Worm (Caenorhabditis elegans) whole organism, L4/young adult: ENCODE results near the gene C49F5.8.

Experiments
- W03F9.2 ChIP-seq: fragments of 150-350 bp; optimal IDR thresholded peaks from 2 replicates; lab custom pipeline; 2014; ENCODE audit warnings: missing biosample characterization, missing genetic modification characterization
- dao-5 ChIP-seq: sonication (generic microtip); optimal IDR thresholded peaks from 2 replicates; lab custom pipeline; 2016; ENCODE audit warnings: missing genotype, missing genetic modification characterization, moderate library complexity, missing compliant biosample characterization
- him-1 ChIP-seq: sonication (generic microtip); optimal IDR thresholded peaks from 2 replicates; lab custom pipeline; 2016; ENCODE audit warnings: missing genotype, missing genetic modification reagents, missing genetic modification characterization, missing compliant biosample characterization

Gene C49F5.8

DNA sequence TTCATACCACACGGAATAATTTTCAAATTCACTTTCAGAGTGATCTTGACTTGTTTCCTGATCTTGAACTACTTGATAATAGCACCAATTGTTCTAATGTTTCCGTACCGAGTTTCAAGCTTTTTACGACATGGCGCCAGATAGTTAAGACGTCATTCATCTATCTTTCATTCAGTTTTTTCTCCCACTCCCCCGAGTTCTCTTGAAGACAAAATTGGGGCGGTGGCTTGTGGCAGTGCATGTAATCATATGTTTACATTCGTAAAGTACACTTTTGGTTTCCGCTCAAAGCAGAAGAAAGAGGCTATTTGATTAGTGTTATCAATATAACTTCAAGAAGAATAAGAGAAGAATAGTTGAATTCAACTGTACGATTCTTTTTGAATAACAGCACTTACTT is 39.6 kb downstream of the C49F5.8 start:
- TF ChIP-seq dao-5 (tag; lab: Kevin White, UChicago) (no peak), W03F9.2 (tag; lab: Kevin White, UChicago) (no peak), him-1 (no peak)

DNA sequence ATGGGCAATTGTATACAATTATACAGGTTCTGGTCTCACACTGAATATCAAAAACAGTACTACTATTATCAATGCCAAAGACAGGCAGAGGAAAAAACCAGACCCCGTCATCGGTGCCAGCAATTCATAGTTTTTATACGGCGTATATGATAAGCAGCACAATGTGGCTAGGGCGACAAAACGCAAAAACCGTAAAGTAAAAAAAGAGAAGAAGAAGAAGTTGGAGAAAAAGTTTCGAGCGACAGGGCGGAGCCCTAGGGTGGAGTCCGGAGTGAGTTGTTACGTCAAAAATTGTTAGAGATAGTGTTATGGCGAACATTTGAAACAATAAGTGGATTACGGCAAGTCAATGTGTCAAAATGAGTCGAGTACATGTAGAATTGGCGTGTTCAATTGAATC is 41.7 kb downstream of the C49F5.8 start:
- TF ChIP-seq dao-5 (tag; lab: Kevin White, UChicago): no peak
- no peak for TF ChIP-seq W03F9.2 (tag; lab: Kevin White, UChicago)
- TF ChIP-seq him-1: no peak

- TF ChIP-seq dao-5 (tag; lab: Kevin White, UChicago) (no peak), him-1 (no peak), W03F9.2 (tag; lab: Kevin White, UChicago) (no peak)
These were observed 44.0 kb downstream of the C49F5.8 start for ce11 chrX:12003969-12004368.

- no peak for TF ChIP-seq dao-5 (tag; lab: Kevin White, UChicago)
- TF ChIP-seq W03F9.2 (tag; lab: Kevin White, UChicago): no peak
- no peak for TF ChIP-seq him-1
These were observed 45.0 kb downstream of the C49F5.8 start for ce11 chrX:12004925-12005324.

DNA sequence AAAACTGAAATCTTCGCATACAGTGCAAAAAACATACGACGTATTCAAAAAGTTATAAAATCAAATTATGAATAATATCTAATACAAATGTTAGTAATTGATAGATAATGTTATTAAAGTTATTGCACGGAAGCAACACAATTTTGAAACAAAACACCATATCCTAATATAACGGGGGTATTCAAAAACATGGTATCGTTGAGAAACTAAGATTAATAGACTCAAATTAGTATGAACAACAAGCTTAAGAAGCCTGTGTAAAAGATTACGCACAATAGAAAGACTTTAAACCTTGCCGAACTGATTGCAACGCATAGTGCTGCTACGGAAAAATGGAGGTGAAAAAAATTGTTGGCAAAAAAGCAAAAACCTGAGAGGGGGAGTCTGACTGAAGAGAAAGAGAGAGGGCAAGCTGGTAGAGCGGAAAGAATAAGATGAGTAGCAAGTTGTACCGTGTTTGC is 45.6 kb downstream of the C49F5.8 start, which contains the start of gene sma-5:
Gene sma-5, minus strand, starts transcription at position 51 of the 461 bp plus-strand sequence.
- TF ChIP-seq W03F9.2 (tag; lab: Kevin White, UChicago) (no peak), him-1 (no peak), dao-5 (tag; lab: Kevin White, UChicago) (no peak)

ce11 chrX:12006470-12006869 is 46.5 kb downstream of the C49F5.8 start:
- no peak for TF ChIP-seq him-1
- no peak for TF ChIP-seq dao-5 (tag; lab: Kevin White, UChicago)
- TF ChIP-seq W03F9.2 (tag; lab: Kevin White, UChicago): no peak

DNA sequence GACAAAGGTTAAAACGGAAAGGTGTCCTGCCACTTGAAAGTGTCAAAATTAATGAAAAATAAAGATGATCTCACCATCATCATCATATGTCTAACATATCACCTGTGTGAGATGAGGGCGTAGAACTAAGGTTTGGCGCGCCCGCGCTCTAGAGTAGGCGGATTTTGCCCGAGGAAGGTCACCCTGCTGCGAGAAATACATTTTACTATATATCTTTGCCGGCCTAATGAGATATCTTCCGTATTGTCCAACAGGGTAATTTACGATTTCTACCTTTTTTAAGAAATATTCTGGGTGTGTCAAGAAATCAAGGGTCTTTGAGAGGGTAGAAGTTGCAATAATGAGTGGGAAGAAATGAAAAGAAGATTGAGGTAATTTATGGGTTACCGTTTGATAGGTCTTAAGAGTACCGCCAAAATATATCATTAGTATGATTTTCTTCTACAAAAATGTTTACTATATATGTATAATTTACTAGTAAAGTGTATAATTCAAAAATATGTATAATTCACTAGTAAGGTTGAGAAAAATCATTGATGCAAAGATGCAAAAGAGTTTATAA is 48.0 kb downstream of the C49F5.8 start:
- TF ChIP-seq W03F9.2 (tag; lab: Kevin White, UChicago): no peak
- no peak for TF ChIP-seq dao-5 (tag; lab: Kevin White, UChicago)
- no peak for TF ChIP-seq him-1
